Worm (Caenorhabditis elegans) whole organism, mixed stage, embryonic: ENCODE data around the gene F41H10.12.

Experiments used
- M03D4.4 ChIP-seq: sonication (generic microtip); optimal IDR thresholded peaks from 2 replicates; lab custom pipeline; 2017; ENCODE audit warnings: mild to moderate bottlenecking, missing genetic modification characterization, missing compliant biosample characterization
- bed-3 ChIP-seq: fragments of 200-800 bp; sonication (Bioruptor generic); optimal IDR thresholded peaks from 3 replicates; lab custom pipeline; 2018; ENCODE audit warnings: mild to moderate bottlenecking, missing genetic modification characterization, moderate library complexity, missing compliant biosample characterization
- blmp-1 ChIP-seq: fragments of 150-350 bp; optimal IDR thresholded peaks from 2 replicates; lab custom pipeline; 2014; ENCODE audit warnings: missing biosample characterization, missing genetic modification characterization
- ceh-39 ChIP-seq: fragments of 150-350 bp; optimal IDR thresholded peaks from 2 replicates; lab custom pipeline; 2014; ENCODE audit warnings: missing biosample characterization, missing genetic modification characterization
- ceh-43 ChIP-seq: fragments of 200-800 bp; sonication (Bioruptor generic); optimal IDR thresholded peaks from 2 replicates; lab custom pipeline; 2018; ENCODE audit warnings: mild to moderate bottlenecking, missing genetic modification characterization, moderate library complexity, missing compliant biosample characterization
- ceh-83 ChIP-seq: fragments of 200-800 bp; sonication (Bioruptor generic); optimal IDR thresholded peaks from 2 replicates; lab custom pipeline; 2018; ENCODE audit warnings: mild to moderate bottlenecking, missing genetic modification characterization, missing compliant biosample characterization
- ces-1 ChIP-seq: fragments of 150-350 bp; optimal IDR thresholded peaks from 2 replicates; lab custom pipeline; 2014; ENCODE audit warnings: missing biosample characterization, missing genetic modification reagents, missing genetic modification characterization
- cnd-1 ChIP-seq: fragments of 200-800 bp; sonication (Bioruptor generic); optimal IDR thresholded peaks from 2 replicates; lab custom pipeline; 2018; ENCODE audit warnings: mild to moderate bottlenecking, missing genetic modification characterization, missing compliant biosample characterization
- drap-1 ChIP-seq: fragments of 200-800 bp; sonication (Bioruptor generic); optimal IDR thresholded peaks from 3 replicates; lab custom pipeline; 2018; ENCODE audit warnings: mild to moderate bottlenecking, missing genetic modification characterization, missing compliant biosample characterization
- elt-1 ChIP-seq: sonication (generic microtip); optimal IDR thresholded peaks from 2 replicates; lab custom pipeline; 2017; ENCODE audit warnings: missing genetic modification characterization, mild to moderate bottlenecking, missing compliant biosample characterization, antibody characterized with exemption, moderate library complexity, borderline replicate concordance; ENCODE audit not compliant: insufficient read depth
- elt-3 ChIP-seq: fragments of 150-350 bp; optimal IDR thresholded peaks from 2 replicates; lab custom pipeline; 2014; ENCODE audit warnings: missing biosample characterization, missing genetic modification characterization
- ham-2 ChIP-seq: fragments of 200-800 bp; sonication (Bioruptor generic); optimal IDR thresholded peaks from 2 replicates; lab custom pipeline; 2018; ENCODE audit warnings: mild to moderate bottlenecking, missing genetic modification characterization, missing compliant biosample characterization
- hlh-1 ChIP-seq: fragments of 150-350 bp; optimal IDR thresholded peaks from 2 replicates; lab custom pipeline; 2014; ENCODE audit warnings: missing biosample characterization, missing genetic modification reagents, missing genetic modification characterization
- lin-13 ChIP-seq: fragments of 150-350 bp; optimal IDR thresholded peaks from 2 replicates; lab custom pipeline; 2014; ENCODE audit warnings: missing biosample characterization, missing genetic modification characterization
- lin-32 ChIP-seq: fragments of 200-800 bp; sonication (Bioruptor generic); optimal IDR thresholded peaks from 2 replicates; lab custom pipeline; 2018; ENCODE audit warnings: mild to moderate bottlenecking, missing genetic modification characterization, missing compliant biosample characterization
- lsy-2 ChIP-seq: fragments of 150-350 bp; optimal IDR thresholded peaks from 2 replicates; lab custom pipeline; 2014; ENCODE audit warnings: missing biosample characterization, missing genetic modification characterization
- mab-5 ChIP-seq: fragments of 150-350 bp; optimal IDR thresholded peaks from 2 replicates; lab custom pipeline; 2014; ENCODE audit warnings: missing biosample characterization, missing genetic modification characterization
- mep-1 ChIP-seq: fragments of 150-350 bp; optimal IDR thresholded peaks from 2 replicates; lab custom pipeline; 2017; ENCODE audit warnings: missing biosample characterization, missing genetic modification reagents, missing genetic modification characterization, inconsistent platforms
- mls-2 ChIP-seq: sonication (generic microtip); optimal IDR thresholded peaks from 2 replicates; lab custom pipeline; 2016; ENCODE audit warnings: mild to moderate bottlenecking, missing genetic modification characterization, moderate library complexity, missing compliant biosample characterization
- nhr-12 ChIP-seq: fragments of 150-350 bp; optimal IDR thresholded peaks from 2 replicates; lab custom pipeline; 2014; ENCODE audit warnings: missing biosample characterization, missing genetic modification characterization
- nhr-2 ChIP-seq: fragments of 150-350 bp; optimal IDR thresholded peaks from 2 replicates; lab custom pipeline; 2014; ENCODE audit warnings: missing biosample characterization, missing genetic modification characterization
- nhr-237 ChIP-seq: fragments of 150-350 bp; optimal IDR thresholded peaks from 2 replicates; lab custom pipeline; 2014; ENCODE audit warnings: missing biosample characterization, missing genetic modification characterization
- nhr-28 ChIP-seq: fragments of 150-350 bp; optimal IDR thresholded peaks from 2 replicates; lab custom pipeline; 2014; ENCODE audit warnings: missing biosample characterization, missing genetic modification characterization
- nhr-76 ChIP-seq: sonication (generic microtip); optimal IDR thresholded peaks from 2 replicates; lab custom pipeline; 2017; ENCODE audit warnings: missing biosample characterization, missing genetic modification characterization
- pha-4 ChIP-seq: fragments of 150-350 bp; optimal IDR thresholded peaks from 2 replicates; lab custom pipeline; 2018; ENCODE audit warnings: missing biosample characterization, missing genetic modification reagents, missing genetic modification characterization
- sem-2 ChIP-seq: fragments of 200-800 bp; sonication (Bioruptor generic); optimal IDR thresholded peaks from 2 replicates; lab custom pipeline; 2018; ENCODE audit warnings: mild to moderate bottlenecking, missing genetic modification characterization, missing compliant biosample characterization
- snpc-4 ChIP-seq: fragments of 150-350 bp; optimal IDR thresholded peaks from 2 replicates; lab custom pipeline; 2014; ENCODE audit warnings: missing biosample characterization, missing genetic modification characterization
- sptf-1 ChIP-seq: sonication (generic microtip); optimal IDR thresholded peaks from 2 replicates; lab custom pipeline; 2017; ENCODE audit warnings: mild to moderate bottlenecking, missing genetic modification characterization, moderate library complexity, missing compliant biosample characterization
- tbx-8 ChIP-seq: fragments of 200-800 bp; sonication (Bioruptor generic); optimal IDR thresholded peaks from 2 replicates; lab custom pipeline; 2018; ENCODE audit warnings: mild to moderate bottlenecking, missing genetic modification characterization, moderate library complexity, missing compliant biosample characterization
- unc-120 ChIP-seq: sonication (generic microtip); optimal IDR thresholded peaks from 2 replicates; lab custom pipeline; 2017; ENCODE audit warnings: missing genetic modification characterization, missing compliant biosample characterization; ENCODE audit not compliant: poor library complexity, severe bottlenecking
- unc-39 ChIP-seq: fragments of 150-350 bp; optimal IDR thresholded peaks from 2 replicates; lab custom pipeline; 2014; ENCODE audit warnings: missing biosample characterization, missing genetic modification characterization
- unc-62 ChIP-seq: fragments of 150-350 bp; optimal IDR thresholded peaks from 2 replicates; lab custom pipeline; 2014; ENCODE audit warnings: missing biosample characterization, missing genetic modification reagents, missing genetic modification characterization
- ztf-11 ChIP-seq: fragments of 150-350 bp; optimal IDR thresholded peaks from 2 replicates; lab custom pipeline; 2014; ENCODE audit warnings: missing biosample characterization, missing genetic modification characterization

The F41H10.12 gene

ce11 chrIV:5405345-5405744, 20.2 kb downstream of the F41H10.12 start, which contains the start of gene ZK616.61:
Gene ZK616.61 (plus strand): TSS chrIV:5405645.
- TF ChIP-seq mls-2 (tag; lab: Kevin White, UChicago) = no peak
- TF ChIP-seq lin-13 (tag; lab: Kevin White, UChicago) = no peak
- no peak for TF ChIP-seq unc-39
- no peak for TF ChIP-seq ham-2 (GFP tag; lab: Kevin White, UChicago)
- no peak for TF ChIP-seq nhr-76
- TF ChIP-seq M03D4.4 = no peak
- TF ChIP-seq drap-1 (GFP tag; lab: Kevin White, UChicago) = no peak
- TF ChIP-seq unc-62 (GFP tag; lab: Kevin White, UChicago) = no peak
- TF ChIP-seq bed-3 = no peak
- no peak for TF ChIP-seq ces-1 (GFP tag; lab: Kevin White, UChicago)
- no peak for TF ChIP-seq nhr-237
- TF ChIP-seq nhr-28 = no peak
- no peak for TF ChIP-seq snpc-4 (tag; lab: Kevin White, UChicago)
- TF ChIP-seq sptf-1 (tag; lab: Kevin White, UChicago) = no peak
- TF ChIP-seq tbx-8 (GFP tag; lab: Kevin White, UChicago) = no peak
- no peak for TF ChIP-seq nhr-2 (tag; lab: Kevin White, UChicago)
- TF ChIP-seq pha-4 (tag; lab: Kevin White, UChicago) = no peak
- no peak for TF ChIP-seq cnd-1
- no peak for TF ChIP-seq nhr-12 (tag; lab: Kevin White, UChicago)

- TF ChIP-seq hlh-1 (tag; lab: Kevin White, UChicago) = no peak
- no peak for TF ChIP-seq blmp-1 (tag; lab: Kevin White, UChicago)
- no peak for TF ChIP-seq cnd-1
- TF ChIP-seq nhr-2 (tag; lab: Kevin White, UChicago) = no peak
- no peak for TF ChIP-seq mep-1 (tag; lab: Kevin White, UChicago)
- TF ChIP-seq nhr-12 (tag; lab: Kevin White, UChicago) = no peak
- TF ChIP-seq nhr-237 = no peak
These were observed 24.0 kb downstream of the F41H10.12 start for ce11 chrIV:5409112-5409511.

- no peak for TF ChIP-seq ceh-39 (tag; lab: Kevin White, UChicago)
- TF ChIP-seq ztf-11 = no peak
- TF ChIP-seq mab-5 (tag; lab: Kevin White, UChicago) = no peak
- no peak for TF ChIP-seq tbx-8 (GFP tag; lab: Kevin White, UChicago)
- TF ChIP-seq nhr-76 = no peak
- no peak for TF ChIP-seq drap-1 (GFP tag; lab: Kevin White, UChicago)
- TF ChIP-seq hlh-1 (tag; lab: Kevin White, UChicago) = no peak
- TF ChIP-seq bed-3 = no peak
- TF ChIP-seq lin-13 (tag; lab: Kevin White, UChicago) = no peak
- TF ChIP-seq nhr-237 = no peak
These were observed 26.0 kb downstream of the F41H10.12 start, which contains the start of gene ZK616.65 for ce11 chrIV:5411120-5411519. Gene ZK616.65 (minus strand): TSS chrIV:5411220.

- TF ChIP-seq hlh-1 (tag; lab: Kevin White, UChicago) (no peak), nhr-237 (no peak), bed-3 (no peak), pha-4 (tag; lab: Kevin White, UChicago) (no peak), ceh-43 (GFP tag; lab: Kevin White, UChicago) (no peak), M03D4.4 (no peak), snpc-4 (tag; lab: Kevin White, UChicago) (no peak), ceh-83 (no peak), nhr-12 (tag; lab: Kevin White, UChicago) (no peak), lin-32 (GFP tag; lab: Kevin White, UChicago) (no peak)
These were observed 26.7 kb downstream of the F41H10.12 start, which contains the start of gene ZK616.8 for ce11 chrIV:5411641-5412337. Gene ZK616.8 (minus strand): TSS chrIV:5412193.

ce11 chrIV:5415696-5416095, 30.6 kb downstream of the F41H10.12 start, which contains the start of gene spp-7:
Gene spp-7 (minus strand): TSS chrIV:5415796.
- no peak for TF ChIP-seq lsy-2
- no peak for TF ChIP-seq unc-62 (GFP tag; lab: Kevin White, UChicago)
- TF ChIP-seq sptf-1 (tag; lab: Kevin White, UChicago) = no peak
- TF ChIP-seq cnd-1 = no peak
- no peak for TF ChIP-seq pha-4 (tag; lab: Kevin White, UChicago)
- TF ChIP-seq mls-2 (tag; lab: Kevin White, UChicago) = no peak
- TF ChIP-seq mab-5 (tag; lab: Kevin White, UChicago) = no peak
- TF ChIP-seq elt-1 = no peak
- TF ChIP-seq mep-1 (tag; lab: Kevin White, UChicago) = no peak
- no peak for TF ChIP-seq ceh-83
- no peak for TF ChIP-seq ces-1 (GFP tag; lab: Kevin White, UChicago)
- TF ChIP-seq M03D4.4 = no peak
- no peak for TF ChIP-seq unc-120 (tag; lab: Kevin White, UChicago)
- no peak for TF ChIP-seq elt-3
- no peak for TF ChIP-seq sem-2 (GFP tag; lab: Kevin White, UChicago)
- no peak for TF ChIP-seq blmp-1 (tag; lab: Kevin White, UChicago)
- no peak for TF ChIP-seq bed-3
- no peak for TF ChIP-seq snpc-4 (tag; lab: Kevin White, UChicago)
